Fruit fly (Drosophila melanogaster) whole organism, pupa: Measurements from ENCODE around the gene CG31381.
A peak's percentile ranks its signal among the peaks of the same experiment; 100 is the strongest.

ENCODE experiments used
- CG10348 ChIP-seq: fragments of 200-800 bp; sonication (Bioruptor generic); IDR thresholded peaks from 2 replicates; pipeline ENCODE4 v1.3.6; 2022; ENCODE audit warnings: missing biosample characterization, missing genetic modification characterization
- CG12605 ChIP-seq: fragments of 200-800 bp; sonication (Bioruptor generic); IDR thresholded peaks from 2 replicates; pipeline ENCODE4 v1.3.6; 2022; ENCODE audit warnings: missing biosample characterization, missing genetic modification characterization
- CG13204 ChIP-seq: fragments of 200-800 bp; sonication (Bioruptor generic); optimal IDR thresholded peaks from 2 replicates; lab custom pipeline; 2018; ENCODE audit warnings: missing biosample characterization, mild to moderate bottlenecking, missing genetic modification characterization, moderate library complexity
- CG14655 ChIP-seq: fragments of 200-800 bp; sonication (Bioruptor generic); optimal IDR thresholded peaks from 3 replicates; lab custom pipeline; 2017; ENCODE audit warnings: mild to moderate bottlenecking, missing biosample characterization, missing genetic modification reagents, missing genetic modification characterization
- CG15710 ChIP-seq: fragments of 200-800 bp; sonication (Bioruptor generic); optimal IDR thresholded peaks from 2 replicates; lab custom pipeline; 2018; ENCODE audit warnings: missing biosample characterization, mild to moderate bottlenecking, missing genetic modification characterization, moderate library complexity
- CG17806 ChIP-seq: fragments of 200-800 bp; sonication (Bioruptor generic); optimal IDR thresholded peaks from 2 replicates; lab custom pipeline; 2018; ENCODE audit warnings: missing biosample characterization, mild to moderate bottlenecking, missing genetic modification characterization, moderate library complexity
- CG32121 ChIP-seq: fragments of 200-800 bp; sonication (Bioruptor generic); IDR thresholded peaks from 2 replicates; pipeline ENCODE4 v1.3.6; 2022; ENCODE audit warnings: missing biosample characterization, missing genetic modification characterization
- CG34367 ChIP-seq: fragments of 200-800 bp; sonication (Bioruptor generic); optimal IDR thresholded peaks from 2 replicates; lab custom pipeline; 2018; ENCODE audit warnings: missing biosample characterization, mild to moderate bottlenecking, missing genetic modification characterization
- CG4496 ChIP-seq: fragments of 200-800 bp; sonication (Bioruptor generic); IDR thresholded peaks from 3 replicates; pipeline ENCODE4 v1.3.6; 2022; ENCODE audit warnings: missing biosample characterization, missing genetic modification characterization
- CG8159 ChIP-seq: fragments of 200-800 bp; sonication (Bioruptor generic); optimal IDR thresholded peaks from 3 replicates; lab custom pipeline; 2018; ENCODE audit warnings: missing biosample characterization, mild to moderate bottlenecking, missing genetic modification characterization, moderate library complexity
- CG8301 ChIP-seq: fragments of 200-800 bp; sonication (Bioruptor generic); optimal IDR thresholded peaks from 2 replicates; lab custom pipeline; 2018; ENCODE audit warnings: missing biosample characterization, mild to moderate bottlenecking, missing genetic modification characterization
- CG9948 ChIP-seq: fragments of 200-800 bp; sonication (Bioruptor generic); optimal IDR thresholded peaks from 2 replicates; lab custom pipeline; 2018; ENCODE audit warnings: missing biosample characterization, mild to moderate bottlenecking, missing genetic modification characterization, moderate library complexity
- D1 ChIP-seq: fragments of 200-800 bp; sonication (Bioruptor generic); optimal IDR thresholded peaks from 2 replicates; lab custom pipeline; 2018; ENCODE audit warnings: missing biosample characterization, mild to moderate bottlenecking, missing genetic modification characterization, moderate library complexity
- EcR ChIP-seq: fragments of 200-800 bp; sonication (Bioruptor generic); optimal IDR thresholded peaks from 3 replicates; lab custom pipeline; 2019; ENCODE audit warnings: missing biosample characterization, missing genetic modification characterization, mild to moderate bottlenecking, moderate library complexity, missing genetic modification reagents
- Ets98B ChIP-seq: fragments of 200-800 bp; sonication (Bioruptor generic); IDR thresholded peaks from 2 replicates; pipeline ENCODE4 v1.3.6; 2022; ENCODE audit warnings: missing biosample characterization, missing genetic modification characterization
- Pif1A ChIP-seq: fragments of 200-800 bp; sonication (Bioruptor generic); optimal IDR thresholded peaks from 3 replicates; lab custom pipeline; 2016; ENCODE audit warnings: missing biosample characterization, missing genetic modification characterization
- Pif1B ChIP-seq: fragments of 200-800 bp; sonication (Bioruptor generic); optimal IDR thresholded peaks from 3 replicates; lab custom pipeline; 2016; ENCODE audit warnings: missing biosample characterization, missing genetic modification characterization
- Snoo ChIP-seq: fragments of 200-800 bp; sonication (Bioruptor generic); optimal IDR thresholded peaks from 3 replicates; lab custom pipeline; 2017; ENCODE audit warnings: missing biosample characterization, mild to moderate bottlenecking, missing genetic modification characterization, inconsistent platforms
- fd96Ca ChIP-seq: fragments of 200-800 bp; sonication (Bioruptor generic); IDR thresholded peaks from 3 replicates; pipeline ENCODE4 v1.3.6; 2022; ENCODE audit warnings: missing biosample characterization, missing genetic modification characterization
- gl ChIP-seq: fragments of 200-800 bp; sonication (Bioruptor generic); optimal IDR thresholded peaks from 2 replicates; lab custom pipeline; 2018; ENCODE audit warnings: missing biosample characterization, mild to moderate bottlenecking, missing genetic modification characterization
- rn ChIP-seq: fragments of 200-800 bp; sonication (Bioruptor generic); IDR thresholded peaks from 2 replicates; pipeline ENCODE4 v1.3.6; 2022; ENCODE audit warnings: missing biosample characterization, missing genetic modification characterization

CG31381 gene

DNA sequence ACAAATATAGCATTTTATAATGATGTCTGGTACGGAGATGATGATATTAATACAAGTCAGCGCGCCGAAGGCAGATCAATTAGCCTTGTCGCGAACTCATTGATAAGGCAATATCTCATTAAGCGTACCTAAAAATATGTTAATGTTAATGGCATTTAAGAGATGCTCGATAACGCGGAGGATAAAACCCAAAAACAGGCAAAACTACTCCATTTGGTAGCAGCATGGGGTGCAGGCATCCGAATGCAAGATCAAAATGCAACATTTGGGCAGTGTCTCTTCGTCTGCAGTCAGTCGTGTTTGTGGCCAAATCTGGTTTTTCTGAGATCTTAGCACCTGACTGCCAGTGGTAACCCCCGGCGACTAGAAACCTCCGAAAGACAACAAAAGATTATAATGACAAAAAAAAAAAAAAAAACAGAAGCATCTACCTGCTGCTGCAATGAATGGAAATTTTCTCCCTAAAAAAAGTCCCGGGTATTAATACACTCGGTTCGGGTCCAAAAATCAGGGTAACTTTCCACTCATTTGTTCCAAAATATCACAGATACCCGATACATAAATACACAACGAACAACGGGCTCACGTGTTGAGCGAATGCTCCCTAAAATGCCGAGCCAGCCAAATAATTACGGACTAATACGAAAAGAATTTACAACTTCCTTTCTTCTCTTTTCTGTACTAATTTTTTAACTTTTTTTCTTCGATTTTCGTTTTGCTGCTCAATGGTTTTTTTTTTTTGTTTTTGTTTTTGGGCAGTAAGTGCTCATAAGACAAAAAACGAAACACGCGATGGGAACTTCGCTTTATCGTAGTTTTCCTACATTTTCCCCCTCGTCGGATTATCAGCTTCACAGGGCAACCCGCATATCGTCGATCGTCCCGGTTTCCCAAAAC lies 30.6 kb upstream of the CG31381 start:
- TF ChIP-seq rn (no peak), gl (no peak), CG32121 (GFP tag; lab: Robert Waterston, UW) (no peak), Snoo (tag; lab: Kevin White, UChicago) (no peak), CG14655 (GFP tag; lab: Kevin White, UChicago) (no peak), EcR (no peak), Pif1A (no peak), CG9948 (no peak), CG17806 (tag; lab: Kevin White, UChicago) (no peak), CG12605 (GFP tag; lab: Robert Waterston, UW) (no peak)

DNA sequence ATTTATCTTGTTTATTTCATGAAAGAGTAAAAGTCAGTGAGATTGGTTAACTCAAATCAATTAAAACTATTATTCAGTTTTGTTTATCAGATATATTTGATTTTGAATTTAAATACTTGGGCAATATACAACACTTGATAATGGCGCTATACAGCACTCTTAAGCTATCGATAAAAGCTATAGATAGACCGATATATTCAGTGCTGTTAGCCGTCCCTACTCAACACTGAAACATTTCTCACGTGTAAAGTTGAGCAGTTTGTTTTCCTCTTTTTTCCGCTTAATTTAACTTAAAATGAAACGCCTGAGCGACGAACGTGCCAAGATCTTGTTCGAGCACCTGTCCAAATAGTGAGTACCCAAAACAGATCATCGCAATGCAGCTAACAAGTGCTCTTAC lies 26.4 kb upstream of the CG31381 start, which contains the start of gene CG7006:
CG7006 (plus strand) TSS at position 208 of the 400 bp plus-strand sequence.
- TF ChIP-seq CG9948, result no peak
- TF ChIP-seq Ets98B (GFP tag; lab: Robert Waterston, UW), result peak; percentile 43; the same call in 1 of the 2 replicates
- 0 out of 2 replicates have a peak, but pooled peaks have one; percentile 24 for TF ChIP-seq rn
- TF ChIP-seq CG14655 (GFP tag; lab: Kevin White, UChicago), result no peak
- TF ChIP-seq Snoo (tag; lab: Kevin White, UChicago), result peak; percentile 30
- TF ChIP-seq CG32121 (GFP tag; lab: Robert Waterston, UW), result no peak

DNA sequence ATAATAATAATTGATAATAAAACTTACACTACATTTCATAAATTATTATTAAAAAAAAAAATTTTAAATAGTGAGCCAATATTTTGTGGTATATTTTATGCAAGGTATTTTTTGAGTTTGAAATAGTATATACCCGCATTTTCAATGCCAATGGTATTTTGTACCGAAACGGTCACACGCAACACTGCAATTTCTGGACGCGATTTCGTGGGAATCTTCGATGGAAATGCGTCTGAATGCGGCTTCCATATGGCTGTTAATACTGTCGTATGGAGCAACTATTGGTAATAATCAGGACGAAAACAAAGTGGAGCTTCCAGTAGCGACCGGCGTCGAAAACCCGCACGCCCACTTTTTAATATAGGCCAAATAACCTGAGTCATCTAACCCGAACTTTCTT lies 25.4 kb upstream of the CG31381 start, which contains the start of gene Nct:
Nct (plus strand) TSS at position 173 of the 400 bp plus-strand sequence.
- no peak for TF ChIP-seq CG14655 (GFP tag; lab: Kevin White, UChicago)
- no peak for TF ChIP-seq CG17806 (tag; lab: Kevin White, UChicago)
- no peak for TF ChIP-seq D1 (tag; lab: Kevin White, UChicago)
- TF ChIP-seq Pif1B (GFP tag; lab: Kevin White, UChicago), result no peak
- no peak for TF ChIP-seq gl
- no peak for TF ChIP-seq CG32121 (GFP tag; lab: Robert Waterston, UW)
- TF ChIP-seq Pif1A, result no peak
- TF ChIP-seq CG15710 (tag; lab: Kevin White, UChicago), result no peak
- TF ChIP-seq CG13204, result no peak
- no peak for TF ChIP-seq CG8159 (tag; lab: Kevin White, UChicago)
- TF ChIP-seq CG34367, result no peak
- no peak for TF ChIP-seq CG10348 (GFP tag; lab: Robert Waterston, UW)
- TF ChIP-seq Ets98B (GFP tag; lab: Robert Waterston, UW), result no peak
- no peak for TF ChIP-seq EcR
- TF ChIP-seq CG9948, result no peak
- TF ChIP-seq Snoo (tag; lab: Kevin White, UChicago), result no peak

DNA sequence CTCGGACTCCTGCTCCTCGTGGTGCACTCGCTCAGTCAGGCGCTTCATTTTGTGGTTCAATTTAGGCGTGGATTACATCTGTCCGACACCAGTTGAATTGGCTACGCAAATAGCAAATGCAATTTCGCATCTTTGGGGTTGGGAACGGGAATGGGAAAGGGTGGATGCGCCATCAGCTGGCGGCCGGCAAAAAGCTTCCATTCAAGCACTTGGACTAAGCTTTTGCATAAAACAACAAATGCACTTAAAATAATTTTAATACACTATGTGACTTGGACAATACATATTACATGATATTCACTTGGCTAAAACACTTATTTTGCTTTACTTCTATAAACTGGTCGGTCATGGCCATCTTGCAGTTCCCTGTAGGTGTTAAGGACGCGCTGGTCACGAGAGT lies 20.7 kb upstream of the CG31381 start, which contains the start of gene HDAC11:
HDAC11 (minus strand) TSS at position 101 of the 400 bp plus-strand sequence.
- TF ChIP-seq CG4496 (GFP tag; lab: Robert Waterston, UW), result no peak
- TF ChIP-seq CG32121 (GFP tag; lab: Robert Waterston, UW), result 0 out of 2 replicates have a peak, but pooled peaks have one; percentile 27

DNA sequence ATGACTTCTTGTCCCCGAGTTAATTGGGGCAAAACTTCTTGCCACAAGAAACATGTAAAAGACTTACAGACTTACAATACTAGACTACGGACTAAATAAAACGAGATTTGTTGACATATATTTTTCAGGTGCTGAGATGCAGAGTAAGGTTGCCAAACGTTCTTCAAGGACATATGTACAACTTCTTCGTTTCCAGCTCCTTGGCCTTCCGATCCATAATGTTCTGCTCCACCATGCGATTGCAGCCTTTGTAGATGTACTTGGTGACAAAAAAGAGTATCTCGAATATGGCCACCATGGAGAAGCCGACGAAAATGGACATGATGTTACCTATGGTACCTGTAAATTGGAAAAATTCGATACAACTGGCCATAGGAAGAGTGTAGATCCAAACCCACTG lies 19.4 kb upstream of the CG31381 start, which contains the start of gene CAH4:
CAH4 (minus strand) TSS at position 101 of the 400 bp plus-strand sequence.
- TF ChIP-seq CG34367, result no peak
- no peak for TF ChIP-seq Ets98B (GFP tag; lab: Robert Waterston, UW)
- no peak for TF ChIP-seq Pif1B (GFP tag; lab: Kevin White, UChicago)
- TF ChIP-seq CG8301 (tag; lab: Kevin White, UChicago), result no peak
- no peak for TF ChIP-seq Pif1A
- no peak for TF ChIP-seq CG17806 (tag; lab: Kevin White, UChicago)

DNA sequence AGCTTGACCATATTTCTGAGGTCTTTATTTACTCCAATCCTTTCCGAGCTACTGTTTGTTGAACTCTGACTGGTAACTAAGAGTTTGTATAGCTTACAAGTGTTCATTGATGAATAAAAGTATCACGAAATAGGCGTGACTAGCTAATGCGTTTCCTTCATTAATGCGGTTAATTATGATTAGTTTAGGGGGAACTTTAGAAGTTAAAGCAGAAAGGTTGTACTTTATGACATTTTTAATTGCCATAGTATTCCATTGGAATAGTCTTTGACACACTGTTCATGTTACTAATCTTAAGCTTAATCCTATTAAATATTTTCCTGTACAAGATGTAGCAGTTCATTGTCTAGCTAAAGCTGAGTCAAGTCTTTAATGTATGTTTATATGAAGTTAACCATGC lies 17.1 kb upstream of the CG31381 start, which contains the start of gene ppk22:
ppk22 (minus strand) TSS at position 101 of the 400 bp plus-strand sequence.
- no peak for TF ChIP-seq CG32121 (GFP tag; lab: Robert Waterston, UW)
- TF ChIP-seq Snoo (tag; lab: Kevin White, UChicago), result no peak
- TF ChIP-seq CG15710 (tag; lab: Kevin White, UChicago), result no peak
- TF ChIP-seq Pif1A, result no peak
- TF ChIP-seq CG13204, result no peak
- TF ChIP-seq EcR, result no peak
- no peak for TF ChIP-seq CG34367
- TF ChIP-seq CG8159 (tag; lab: Kevin White, UChicago), result no peak
- no peak for TF ChIP-seq CG12605 (GFP tag; lab: Robert Waterston, UW)
- TF ChIP-seq fd96Ca (GFP tag; lab: Robert Waterston, UW), result no peak
- no peak for TF ChIP-seq CG8301 (tag; lab: Kevin White, UChicago)

DNA sequence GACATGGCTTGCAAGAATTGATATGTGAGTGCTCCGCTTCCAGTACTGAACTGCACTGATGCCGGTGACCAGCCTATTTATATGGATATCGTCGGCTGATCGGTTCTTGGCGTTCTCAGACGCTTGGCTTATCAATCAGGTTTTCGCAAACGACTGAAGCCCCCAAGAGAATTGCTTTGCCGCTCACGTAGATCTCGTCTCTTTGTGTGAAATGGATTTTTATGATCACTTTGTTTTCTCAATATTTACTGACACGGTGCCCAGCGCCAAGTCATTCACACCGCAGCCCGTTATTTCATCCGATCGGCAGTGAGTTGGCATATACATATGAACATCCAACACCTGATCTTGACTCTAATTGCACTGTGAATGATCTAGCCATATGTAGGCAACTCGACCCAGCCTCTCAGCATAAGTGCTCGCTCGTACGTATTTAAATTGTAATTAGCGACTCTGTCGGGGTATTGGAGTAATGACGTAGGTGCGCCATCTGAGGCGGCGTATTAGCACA lies 16.5 kb upstream of the CG31381 start, which contains the start of gene CG13639:
CG13639 (minus strand) TSS at position 51 of the 511 bp plus-strand sequence.
- TF ChIP-seq EcR (peak; percentile 87), CG34367 (peak; percentile 27), CG9948 (no peak)
